Worm (Caenorhabditis elegans) whole organism, L2 larva: ENCODE measurements around the gene W03H9.2.
A peak's percentile ranks its signal among the peaks of the same experiment; 100 is the strongest.

Source experiments
- C34F6.9 ChIP-seq: fragments of 150-350 bp; optimal IDR thresholded peaks from 2 replicates; lab custom pipeline; 2014; ENCODE audit warnings: missing biosample characterization, missing genetic modification characterization
- F13H6.1 ChIP-seq: sonication (generic microtip); optimal IDR thresholded peaks from 2 replicates; lab custom pipeline; 2016; ENCODE audit warnings: missing genetic modification characterization, missing compliant biosample characterization
- ZK546.5 ChIP-seq: sonication (generic microtip); optimal IDR thresholded peaks from 2 replicates; lab custom pipeline; 2017; ENCODE audit warnings: missing biosample characterization, missing genetic modification characterization
- alr-1 ChIP-seq: fragments of 150-350 bp; optimal IDR thresholded peaks from 2 replicates; lab custom pipeline; 2014; ENCODE audit warnings: missing biosample characterization, missing genetic modification characterization
- aly-2 ChIP-seq: fragments of 150-350 bp; optimal IDR thresholded peaks from 2 replicates; lab custom pipeline; 2014; ENCODE audit warnings: missing biosample characterization, missing genetic modification characterization
- blmp-1 ChIP-seq: sonication (generic microtip); optimal IDR thresholded peaks from 2 replicates; lab custom pipeline; 2017; ENCODE audit warnings: missing genetic modification characterization, mild to moderate bottlenecking, missing compliant biosample characterization, antibody characterized with exemption, moderate library complexity; ENCODE audit not compliant: insufficient read depth
- ceh-16 ChIP-seq: fragments of 150-350 bp; optimal IDR thresholded peaks from 2 replicates; lab custom pipeline; 2014; ENCODE audit warnings: missing biosample characterization, missing genetic modification characterization
- ceh-82 ChIP-seq: fragments of 150-350 bp; optimal IDR thresholded peaks from 2 replicates; lab custom pipeline; 2014; ENCODE audit warnings: missing biosample characterization, missing genetic modification characterization
- crh-2 ChIP-seq: sonication (generic microtip); optimal IDR thresholded peaks from 2 replicates; lab custom pipeline; 2017; ENCODE audit warnings: missing biosample characterization, missing genetic modification characterization
- dmd-4 ChIP-seq: sonication (generic microtip); optimal IDR thresholded peaks from 2 replicates; lab custom pipeline; 2017; ENCODE audit warnings: missing biosample characterization, missing genetic modification characterization
- egl-27 ChIP-seq: sonication (generic microtip); optimal IDR thresholded peaks from 3 replicates; lab custom pipeline; 2017; ENCODE audit warnings: missing biosample characterization, missing genetic modification reagents, missing genetic modification characterization
- elt-1 ChIP-seq: fragments of 150-350 bp; optimal IDR thresholded peaks from 2 replicates; lab custom pipeline; 2014; ENCODE audit warnings: missing biosample characterization, missing genetic modification characterization
- elt-3 ChIP-seq: sonication (generic microtip); optimal IDR thresholded peaks from 2 replicates; lab custom pipeline; 2017; ENCODE audit warnings: missing biosample characterization, missing genetic modification characterization
- fos-1 ChIP-seq: fragments of 150-350 bp; optimal IDR thresholded peaks from 2 replicates; lab custom pipeline; 2014; ENCODE audit warnings: missing biosample characterization, missing genetic modification characterization
- gmeb-1 ChIP-seq: fragments of 150-350 bp; optimal IDR thresholded peaks from 2 replicates; lab custom pipeline; 2014; ENCODE audit warnings: missing biosample characterization, missing genetic modification characterization
- lin-13 ChIP-seq: fragments of 150-350 bp; optimal IDR thresholded peaks from 2 replicates; lab custom pipeline; 2014; ENCODE audit warnings: missing biosample characterization, missing genetic modification reagents, missing genetic modification characterization
- lin-39 ChIP-seq: fragments of 150-350 bp; optimal IDR thresholded peaks from 2 replicates; lab custom pipeline; 2014; ENCODE audit warnings: missing biosample characterization, missing genetic modification reagents, missing genetic modification characterization
- mab-5 ChIP-seq: fragments of 150-350 bp; optimal IDR thresholded peaks from 2 replicates; lab custom pipeline; 2014; ENCODE audit warnings: missing biosample characterization, missing genetic modification characterization
- mbf-1 ChIP-seq: sonication (generic microtip); optimal IDR thresholded peaks from 2 replicates; lab custom pipeline; 2017; ENCODE audit warnings: missing biosample characterization, missing genetic modification characterization
- mdl-1 ChIP-seq, 2 experiments: fragments of 150-350 bp in 1 of 2; sonication (generic microtip) in 1 of 2; optimal IDR thresholded peaks; 2 replicates each; lab custom pipeline; 2017; ENCODE audit warnings: missing biosample characterization in 2 of 2, missing genetic modification characterization in 2 of 2
- nhr-12 ChIP-seq: fragments of 150-350 bp; optimal IDR thresholded peaks from 2 replicates; lab custom pipeline; 2014; ENCODE audit warnings: missing biosample characterization, missing genetic modification characterization
- nhr-129 ChIP-seq: fragments of 150-350 bp; optimal IDR thresholded peaks from 2 replicates; lab custom pipeline; 2014; ENCODE audit warnings: missing biosample characterization, missing genetic modification characterization
- nhr-21 ChIP-seq: fragments of 150-350 bp; optimal IDR thresholded peaks from 2 replicates; lab custom pipeline; 2014; ENCODE audit warnings: missing biosample characterization, missing genetic modification characterization
- nhr-237 ChIP-seq: fragments of 150-350 bp; optimal IDR thresholded peaks from 2 replicates; lab custom pipeline; 2014; ENCODE audit warnings: missing biosample characterization, missing genetic modification characterization
- nhr-25 ChIP-seq: fragments of 150-350 bp; sonication (generic microtip); optimal IDR thresholded peaks from 3 replicates; lab custom pipeline; 2014; ENCODE audit warnings: missing biosample characterization, missing genetic modification characterization
- nhr-77 ChIP-seq: fragments of 150-350 bp; optimal IDR thresholded peaks from 2 replicates; lab custom pipeline; 2014; ENCODE audit warnings: missing biosample characterization, missing genetic modification characterization
- sem-4 ChIP-seq: fragments of 150-350 bp; optimal IDR thresholded peaks from 2 replicates; lab custom pipeline; 2014; ENCODE audit warnings: missing biosample characterization, missing genetic modification reagents, missing genetic modification characterization
- snpc-4 ChIP-seq: fragments of 150-350 bp; optimal IDR thresholded peaks from 2 replicates; lab custom pipeline; 2014; ENCODE audit warnings: missing biosample characterization, missing genetic modification characterization
- unc-39 ChIP-seq: fragments of 150-350 bp; optimal IDR thresholded peaks from 2 replicates; lab custom pipeline; 2014; ENCODE audit warnings: missing biosample characterization, missing genetic modification characterization
- zag-1 ChIP-seq: fragments of 150-350 bp; optimal IDR thresholded peaks from 2 replicates; lab custom pipeline; 2014; ENCODE audit warnings: missing biosample characterization, missing genetic modification characterization
- ztf-1 ChIP-seq: fragments of 200-800 bp; sonication (Bioruptor generic); conservative IDR thresholded peaks from 2 replicates; pipeline ENCODE4 v1.3.6; 2022; ENCODE audit warnings: missing genetic modification characterization, missing compliant biosample characterization

Gene W03H9.2

ce11 chrII:14136302-14136701, 7.4 kb downstream of the W03H9.2 start:
- no peak for TF ChIP-seq alr-1 (tag; lab: Kevin White, UChicago)
- no peak for TF ChIP-seq sem-4 (tag; lab: Kevin White, UChicago)
- no peak for TF ChIP-seq crh-2
- TF ChIP-seq nhr-77 (tag; lab: Kevin White, UChicago): no peak
- TF ChIP-seq gmeb-1 (tag; lab: Kevin White, UChicago): no peak
- TF ChIP-seq lin-13: no peak

- no peak for TF ChIP-seq nhr-12
- no peak for TF ChIP-seq nhr-237 (tag; lab: Kevin White, UChicago)
- TF ChIP-seq nhr-25 (tag; lab: Kevin White, UChicago): no peak
- no peak for TF ChIP-seq dmd-4 (tag; lab: Kevin White, UChicago)
- no peak for TF ChIP-seq mab-5 (tag; lab: Kevin White, UChicago)
- TF ChIP-seq nhr-77 (tag; lab: Kevin White, UChicago): no peak
- no peak for TF ChIP-seq blmp-1
- TF ChIP-seq unc-39 (tag; lab: Kevin White, UChicago): no peak
- no peak for TF ChIP-seq alr-1 (tag; lab: Kevin White, UChicago)
- no peak for TF ChIP-seq C34F6.9 (tag; lab: Kevin White, UChicago)
- TF ChIP-seq snpc-4 (tag; lab: Kevin White, UChicago): no peak
- no peak for TF ChIP-seq nhr-129 (tag; lab: Kevin White, UChicago)
- no peak for TF ChIP-seq zag-1 (tag; lab: Kevin White, UChicago)
- TF ChIP-seq ZK546.5 (tag; lab: Kevin White, UChicago): no peak
Measured at ce11 chrII:14132733-14133132, 10.9 kb downstream of the W03H9.2 start, which contains the start of gene algn-3. Gene algn-3 (minus strand): TSS chrII:14132833.

- TF ChIP-seq egl-27 (tag; lab: Kevin White, UChicago) (no peak), nhr-77 (tag; lab: Kevin White, UChicago) (no peak), aly-2 (no peak), lin-39 (tag; lab: Kevin White, UChicago) (no peak), ceh-82 (tag; lab: Kevin White, UChicago) (no peak), nhr-21 (no peak), mdl-1 (tag; optimal IDR thresholded peaks at IDR 0.05; lab: Kevin White, UChicago) (no peak)
Measured at ce11 chrII:14129191-14129590, 14.5 kb downstream of the W03H9.2 start.

- TF ChIP-seq fos-1 (tag; lab: Kevin White, UChicago): no peak
- TF ChIP-seq alr-1 (tag; lab: Kevin White, UChicago): no peak
- TF ChIP-seq ceh-82 (tag; lab: Kevin White, UChicago): no peak
- no peak for TF ChIP-seq C34F6.9 (tag; lab: Kevin White, UChicago)
- no peak for TF ChIP-seq ztf-1
- no peak for TF ChIP-seq F13H6.1 (tag; lab: Kevin White, UChicago)
- no peak for TF ChIP-seq sem-4 (tag; lab: Kevin White, UChicago)
- no peak for TF ChIP-seq elt-1
- TF ChIP-seq nhr-237 (tag; lab: Kevin White, UChicago): no peak
- TF ChIP-seq nhr-77 (tag; lab: Kevin White, UChicago): no peak
- TF ChIP-seq ceh-16: no peak
Measured at ce11 chrII:14126841-14127240, 16.8 kb downstream of the W03H9.2 start, which contains the start of gene K09E4.3. Gene K09E4.3 (minus strand): TSS chrII:14126941.

DNA sequence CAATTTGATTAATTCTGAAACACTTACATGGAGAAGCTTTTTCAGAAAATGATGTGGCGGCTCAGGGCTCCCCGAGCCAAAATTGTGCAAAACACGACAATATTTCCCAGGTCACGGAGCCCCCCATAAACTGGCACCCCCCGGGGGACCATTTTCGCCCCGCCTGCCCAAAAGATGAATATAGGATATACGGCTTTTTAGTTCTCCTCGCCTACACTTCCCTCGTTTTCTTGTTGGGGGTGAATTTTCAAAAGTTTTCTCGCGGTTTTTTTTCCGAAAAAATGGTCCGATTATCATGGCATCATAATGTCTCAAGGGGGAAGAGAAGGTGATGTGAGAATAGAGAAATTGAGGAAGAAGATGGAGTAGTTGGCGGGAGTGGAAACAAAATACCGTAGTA, 21.6 kb downstream of the W03H9.2 start, which contains the start of gene K09E4.4:
Gene K09E4.4 (minus strand): TSS at position 101 of the 400 bp plus-strand sequence.
- TF ChIP-seq egl-27 (tag; lab: Kevin White, UChicago) (no peak), nhr-77 (tag; lab: Kevin White, UChicago) (no peak), elt-3 (tag; lab: Kevin White, UChicago) (no peak), mbf-1 (tag; lab: Kevin White, UChicago) (no peak)

- TF ChIP-seq sem-4 (tag; lab: Kevin White, UChicago): no peak
- peak; percentile 4 for TF ChIP-seq snpc-4 (tag; lab: Kevin White, UChicago)
- TF ChIP-seq ceh-82 (tag; lab: Kevin White, UChicago): no peak
- no peak for TF ChIP-seq blmp-1
Measured at ce11 chrII:14118391-14118790, 25.3 kb downstream of the W03H9.2 start.
